Worm (Caenorhabditis elegans) whole organism, mixed stage, embryonic: ENCODE results near the gene EEED8.12.

Source experiments
- blmp-1 ChIP-seq: fragments of 150-350 bp; optimal IDR thresholded peaks from 2 replicates; lab custom pipeline; 2014; ENCODE audit warnings: missing biosample characterization, missing genetic modification characterization
- drap-1 ChIP-seq: fragments of 200-800 bp; sonication (Bioruptor generic); optimal IDR thresholded peaks from 3 replicates; lab custom pipeline; 2018; ENCODE audit warnings: mild to moderate bottlenecking, missing genetic modification characterization, missing compliant biosample characterization
- elt-3 ChIP-seq: fragments of 150-350 bp; optimal IDR thresholded peaks from 2 replicates; lab custom pipeline; 2014; ENCODE audit warnings: missing biosample characterization, missing genetic modification characterization
- lsy-2 ChIP-seq: fragments of 150-350 bp; optimal IDR thresholded peaks from 2 replicates; lab custom pipeline; 2014; ENCODE audit warnings: missing biosample characterization, missing genetic modification characterization
- mab-5 ChIP-seq: fragments of 150-350 bp; optimal IDR thresholded peaks from 2 replicates; lab custom pipeline; 2014; ENCODE audit warnings: missing biosample characterization, missing genetic modification characterization
- nhr-12 ChIP-seq: fragments of 150-350 bp; optimal IDR thresholded peaks from 2 replicates; lab custom pipeline; 2014; ENCODE audit warnings: missing biosample characterization, missing genetic modification characterization
- nhr-28 ChIP-seq: fragments of 150-350 bp; optimal IDR thresholded peaks from 2 replicates; lab custom pipeline; 2014; ENCODE audit warnings: missing biosample characterization, missing genetic modification characterization
- nhr-76 ChIP-seq: sonication (generic microtip); optimal IDR thresholded peaks from 2 replicates; lab custom pipeline; 2017; ENCODE audit warnings: missing biosample characterization, missing genetic modification characterization
- pha-4 ChIP-seq: fragments of 150-350 bp; optimal IDR thresholded peaks from 2 replicates; lab custom pipeline; 2018; ENCODE audit warnings: missing biosample characterization, missing genetic modification reagents, missing genetic modification characterization
- snpc-4 ChIP-seq: fragments of 150-350 bp; optimal IDR thresholded peaks from 2 replicates; lab custom pipeline; 2014; ENCODE audit warnings: missing biosample characterization, missing genetic modification characterization
- unc-39 ChIP-seq: fragments of 150-350 bp; optimal IDR thresholded peaks from 2 replicates; lab custom pipeline; 2014; ENCODE audit warnings: missing biosample characterization, missing genetic modification characterization
- unc-62 ChIP-seq: fragments of 150-350 bp; optimal IDR thresholded peaks from 2 replicates; lab custom pipeline; 2014; ENCODE audit warnings: missing biosample characterization, missing genetic modification reagents, missing genetic modification characterization
- ztf-11 ChIP-seq: fragments of 150-350 bp; optimal IDR thresholded peaks from 2 replicates; lab custom pipeline; 2014; ENCODE audit warnings: missing biosample characterization, missing genetic modification characterization

DNA sequence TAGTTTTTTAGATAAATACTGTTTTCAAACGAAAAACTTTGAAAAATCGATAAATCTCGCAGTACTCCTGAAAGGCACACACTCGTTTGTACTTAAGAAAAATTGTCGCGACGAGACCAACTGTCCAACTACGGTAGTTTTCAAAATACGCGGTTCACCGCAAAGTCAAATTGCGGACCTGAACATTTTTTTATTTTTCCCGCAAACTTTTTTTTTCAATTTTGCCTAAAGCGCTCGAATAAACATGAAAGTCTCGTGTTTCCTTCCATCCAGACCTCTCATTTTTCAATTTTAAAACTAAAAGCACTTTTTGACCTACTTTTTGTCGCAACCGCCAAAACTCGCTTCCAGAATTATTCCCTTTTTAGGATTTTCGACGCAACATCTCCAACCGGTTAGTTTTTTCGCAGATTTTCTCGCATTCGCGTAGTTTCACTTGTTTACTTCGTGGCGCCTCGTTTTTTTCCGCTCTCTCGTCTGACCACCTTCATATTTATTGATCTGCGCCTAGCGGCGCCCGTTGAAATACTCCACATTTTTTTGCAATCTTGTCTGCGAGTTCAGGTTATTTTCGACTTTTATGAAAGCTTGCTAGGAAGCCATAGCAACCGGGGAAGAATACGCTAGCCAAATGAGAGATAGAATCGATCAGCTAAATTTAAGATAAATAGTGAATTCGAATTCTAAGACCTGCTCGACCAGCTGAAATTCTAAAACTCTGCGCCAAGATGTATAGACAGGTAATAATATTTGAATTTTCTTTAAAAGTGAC, 31.2 kb downstream of the EEED8.12 start, which contains the start of gene prdx-2:
- no peak for TF ChIP-seq snpc-4
- no peak for TF ChIP-seq mab-5 (tag; lab: Kevin White, UChicago)
- no peak for TF ChIP-seq pha-4
- TF ChIP-seq unc-62 (GFP tag; lab: Kevin White, UChicago) = no peak
- TF ChIP-seq nhr-76 (tag; lab: Kevin White, UChicago) = no peak
- TF ChIP-seq unc-39 (tag; lab: Kevin White, UChicago) = no peak
- TF ChIP-seq blmp-1 = no peak
- peak; percentile 70 for TF ChIP-seq lsy-2 (tag; lab: Kevin White, UChicago)
- no peak for TF ChIP-seq ztf-11 (tag; lab: Kevin White, UChicago)
- no peak for TF ChIP-seq elt-3 (tag; lab: Kevin White, UChicago)
- TF ChIP-seq nhr-12 = no peak
- TF ChIP-seq nhr-28 (tag; lab: Kevin White, UChicago) = no peak
- no peak for TF ChIP-seq drap-1 (GFP tag; lab: Kevin White, UChicago)
